Worm (Caenorhabditis elegans) whole organism, L4 larva: Measurements from ENCODE around the gene nono-1.

Source experiments
- F10B5.3 ChIP-seq: sonication (generic microtip); optimal IDR thresholded peaks from 2 replicates; lab custom pipeline; 2016; ENCODE audit warnings: mild to moderate bottlenecking, missing genetic modification characterization, missing compliant biosample characterization
- F49E8.2 ChIP-seq: sonication (generic microtip); optimal IDR thresholded peaks from 2 replicates; lab custom pipeline; 2016; ENCODE audit warnings: missing compliant biosample characterization, mild to moderate bottlenecking, missing genetic modification characterization, borderline replicate concordance
- Y5F2A.4 ChIP-seq: fragments of 200-800 bp; sonication (Bioruptor generic); optimal IDR thresholded peaks from 2 replicates; lab custom pipeline; 2018; ENCODE audit warnings: mild to moderate bottlenecking, missing genetic modification characterization, missing compliant biosample characterization
- Y75B8A.6 ChIP-seq: fragments of 200-800 bp; sonication (Bioruptor generic); IDR thresholded peaks from 2 replicates; pipeline ENCODE4 v1.3.6; 2022; ENCODE audit warnings: missing genetic modification reagents, missing genetic modification characterization, missing compliant biosample characterization
- ZK337.2 ChIP-seq: fragments of 200-800 bp; sonication (Bioruptor generic); IDR thresholded peaks from 2 replicates; pipeline ENCODE4 v1.3.6; 2022; ENCODE audit warnings: missing genetic modification reagents, missing genetic modification characterization, missing compliant biosample characterization
- ZK546.5 ChIP-seq, 2 experiments: sonication (generic microtip); optimal IDR thresholded peaks; 2 replicates each; lab custom pipeline; 2017; ENCODE audit warnings: missing biosample characterization in 2 of 2, missing genetic modification characterization in 2 of 2
- arid-1 ChIP-seq: fragments of 200-800 bp; sonication (Bioruptor generic); conservative IDR thresholded peaks from 2 replicates; pipeline ENCODE4 v1.3.6; 2022; ENCODE audit warnings: missing genetic modification reagents, missing genetic modification characterization, missing compliant biosample characterization
- ceh-20 ChIP-seq: fragments of 200-800 bp; sonication (Bioruptor generic); IDR thresholded peaks from 2 replicates; pipeline ENCODE4 v1.3.6; 2022; ENCODE audit warnings: missing genetic modification reagents, missing genetic modification characterization, missing compliant biosample characterization
- ceh-32 ChIP-seq: sonication (generic microtip); optimal IDR thresholded peaks from 2 replicates; lab custom pipeline; 2016; ENCODE audit warnings: mild to moderate bottlenecking, missing genetic modification characterization, missing compliant biosample characterization; ENCODE audit not compliant: poor library complexity
- daf-16 ChIP-seq, 3 experiments: sonication (generic microtip); optimal IDR thresholded peaks; 2 replicates each; lab custom pipeline; 2016 to 2017; ENCODE audit warnings: missing genetic modification characterization in 3 of 3, missing genetic modification reagents in 3 of 3, mild to moderate bottlenecking in 2 of 3, missing compliant biosample characterization in 2 of 3, missing biosample characterization in 1 of 3, moderate library complexity in 1 of 3
- daf-8 ChIP-seq: fragments of 200-800 bp; sonication (Bioruptor generic); IDR thresholded peaks from 2 replicates; pipeline ENCODE4 v1.3.6; 2022; ENCODE audit warnings: missing genetic modification characterization, missing compliant biosample characterization
- dmd-6 ChIP-seq: fragments of 200-800 bp; sonication (Bioruptor generic); IDR thresholded peaks from 2 replicates; pipeline ENCODE4 v1.3.6; 2022; ENCODE audit warnings: missing genetic modification reagents, missing genetic modification characterization, missing compliant biosample characterization
- dve-1 ChIP-seq: sonication (generic microtip); optimal IDR thresholded peaks from 2 replicates; lab custom pipeline; 2017; ENCODE audit warnings: antibody characterized with exemption, mild to moderate bottlenecking, missing genetic modification characterization, missing compliant biosample characterization; ENCODE audit not compliant: insufficient read depth
- egl-27 ChIP-seq: sonication (generic microtip); optimal IDR thresholded peaks from 3 replicates; lab custom pipeline; 2017; ENCODE audit warnings: missing biosample characterization, missing genetic modification reagents, missing genetic modification characterization
- egl-43 ChIP-seq: fragments of 200-800 bp; sonication (Bioruptor generic); IDR thresholded peaks from 2 replicates; pipeline ENCODE4 v1.3.6; 2022; ENCODE audit warnings: missing genetic modification reagents, missing genetic modification characterization, missing compliant biosample characterization
- fkh-10 ChIP-seq: fragments of 150-350 bp; optimal IDR thresholded peaks from 2 replicates; lab custom pipeline; 2014; ENCODE audit warnings: missing biosample characterization, missing genetic modification reagents, missing genetic modification characterization
- hlh-11 ChIP-seq: fragments of 200-800 bp; sonication (Bioruptor generic); optimal IDR thresholded peaks from 2 replicates; lab custom pipeline; 2018; ENCODE audit warnings: mild to moderate bottlenecking, missing genetic modification characterization, missing compliant biosample characterization
- hlh-30 ChIP-seq: sonication (generic microtip); optimal IDR thresholded peaks from 2 replicates; lab custom pipeline; 2017; ENCODE audit warnings: antibody characterized with exemption, mild to moderate bottlenecking, missing genetic modification characterization, missing compliant biosample characterization; ENCODE audit not compliant: insufficient read depth
- lsy-2 ChIP-seq, 2 experiments: fragments of 150-350 bp in 1 of 2; sonication (generic microtip) in 1 of 2; optimal IDR thresholded peaks; 2 replicates each; lab custom pipeline; 2014 to 2017; ENCODE audit warnings: missing biosample characterization in 2 of 2, missing genetic modification characterization in 2 of 2
- mdt-29 ChIP-seq: fragments of 200-800 bp; sonication (Bioruptor generic); IDR thresholded peaks from 2 replicates; pipeline ENCODE4 v1.3.6; 2022; ENCODE audit warnings: missing genetic modification reagents, missing genetic modification characterization, missing compliant biosample characterization
- mxl-3 ChIP-seq: fragments of 200-800 bp; sonication (Bioruptor generic); optimal IDR thresholded peaks from 2 replicates; lab custom pipeline; 2018; ENCODE audit warnings: mild to moderate bottlenecking, missing genetic modification characterization, missing compliant biosample characterization
- nhr-102 ChIP-seq: sonication (generic microtip); optimal IDR thresholded peaks from 2 replicates; lab custom pipeline; 2016; ENCODE audit warnings: mild to moderate bottlenecking, missing genetic modification characterization, moderate library complexity, missing compliant biosample characterization
- nhr-25 ChIP-seq: sonication (generic microtip); optimal IDR thresholded peaks from 2 replicates; lab custom pipeline; 2017; ENCODE audit warnings: missing genetic modification characterization, mild to moderate bottlenecking, missing compliant biosample characterization, antibody characterized with exemption, moderate library complexity, borderline replicate concordance; ENCODE audit not compliant: insufficient read depth
- nhr-28 ChIP-seq: fragments of 150-350 bp; optimal IDR thresholded peaks from 2 replicates; lab custom pipeline; 2014; ENCODE audit warnings: missing biosample characterization, missing genetic modification characterization
- nhr-76 ChIP-seq: fragments of 150-350 bp; optimal IDR thresholded peaks from 2 replicates; lab custom pipeline; 2014; ENCODE audit warnings: missing biosample characterization, missing genetic modification characterization
- pha-4 ChIP-seq, 2 experiments: fragments of 150-350 bp in 1 of 2; fragments of 200-800 bp in 1 of 2; sonication (Bioruptor generic) in 1 of 2; IDR thresholded peaks in 1 of 2; optimal IDR thresholded peaks in 1 of 2; 2 replicates each; pipeline versions ENCODE4 v1.3.6 to Lab custom; 2014 to 2022; ENCODE audit warnings: missing genetic modification characterization in 2 of 2, missing genetic modification reagents in 2 of 2, missing biosample characterization in 1 of 2, missing compliant biosample characterization in 1 of 2
- pqm-1 ChIP-seq: sonication (generic microtip); optimal IDR thresholded peaks from 2 replicates; lab custom pipeline; 2017; ENCODE audit warnings: missing biosample characterization, missing genetic modification characterization
- rbr-2 ChIP-seq: sonication (generic microtip); optimal IDR thresholded peaks from 2 replicates; lab custom pipeline; 2016; ENCODE audit warnings: missing genotype, missing genetic modification characterization, missing compliant biosample characterization
- saeg-2 ChIP-seq: fragments of 200-800 bp; sonication (Bioruptor generic); IDR thresholded peaks from 2 replicates; pipeline ENCODE4 v1.3.6; 2022; ENCODE audit warnings: missing genetic modification reagents, missing genetic modification characterization, missing compliant biosample characterization
- unc-62 ChIP-seq, 3 experiments: fragments of 150-350 bp in 1 of 3; sonication (generic microtip); optimal IDR thresholded peaks in 2 of 3; peaks in 1 of 3; 1 replicate in 1 of 3; 2 replicates in 2 of 3; lab custom pipeline; 2014 to 2017; ENCODE audit warnings: missing biosample characterization in 3 of 3, missing genetic modification characterization in 3 of 3, missing genetic modification reagents in 3 of 3, missing genotype in 1 of 3
- zip-11 ChIP-seq: fragments of 200-800 bp; sonication (Bioruptor generic); IDR thresholded peaks from 2 replicates; pipeline ENCODE4 v1.3.6; 2022; ENCODE audit warnings: missing genetic modification characterization, missing compliant biosample characterization
- ztf-7 ChIP-seq: fragments of 150-350 bp; optimal IDR thresholded peaks from 2 replicates; lab custom pipeline; 2014; ENCODE audit warnings: missing biosample characterization, missing genetic modification characterization

The nono-1 gene

ce11 chrIII:5965839-5966463 is 7.9 kb upstream of the nono-1 start, which contains the start of gene dct-6:
Gene dct-6 (plus strand): TSS chrIII:5966413.
- peak; percentile 61 for TF ChIP-seq nhr-28
- peak in 1 of 2 experiments; percentile 51 for TF ChIP-seq unc-62 (GFP tag; optimal IDR thresholded peaks at IDR 0.05 in 1 of 2; lab: Kevin White, UChicago)
- TF ChIP-seq unc-62 (tag; optimal IDR thresholded peaks at IDR 0.05; lab: Kevin White, UChicago), result no peak
- TF ChIP-seq ZK546.5 (tag; optimal IDR thresholded peaks at IDR 0.05; lab: Kevin White, UChicago), result no peak
- TF ChIP-seq daf-16 (GFP tag; optimal IDR thresholded peaks at IDR 0.05; lab: Kevin White, UChicago), result no peak
- TF ChIP-seq daf-16 (tag; optimal IDR thresholded peaks at IDR 0.05; lab: Kevin White, UChicago), result peak; percentile 96
- peak; percentile 16 for TF ChIP-seq hlh-11 (tag; lab: Kevin White, UChicago)
- peak; percentile 79 for TF ChIP-seq pqm-1 (tag; lab: Kevin White, UChicago)
- no peak for TF ChIP-seq F10B5.3 (tag; lab: Kevin White, UChicago)
- TF ChIP-seq dmd-6 (GFP tag; lab: Robert Waterston, UW), result peak; percentile 23; the same call in 1 of the 2 replicates
- TF ChIP-seq dve-1 (tag; lab: Kevin White, UChicago), result peak; percentile 4
- TF ChIP-seq Y75B8A.6 (GFP tag; lab: Robert Waterston, UW), result no peak

- TF ChIP-seq unc-62 (GFP tag; optimal IDR thresholded peaks at IDR 0.05 in 1 of 2; lab: Kevin White, UChicago) (peak in 1 of 2 experiments; percentile 10), unc-62 (tag; optimal IDR thresholded peaks at IDR 0.05; lab: Kevin White, UChicago) (no peak), F10B5.3 (tag; lab: Kevin White, UChicago) (no peak)
Measured at ce11 chrIII:5965368-5965767, 7.3 kb upstream of the nono-1 start.

- no peak for TF ChIP-seq ztf-7 (tag; lab: Kevin White, UChicago)
- no peak for TF ChIP-seq nhr-76 (tag; lab: Kevin White, UChicago)
- peak; percentile 70 for TF ChIP-seq pqm-1 (tag; lab: Kevin White, UChicago)
- TF ChIP-seq egl-27 (tag; lab: Kevin White, UChicago), result no peak
- no peak for TF ChIP-seq lsy-2 (tag; optimal IDR thresholded peaks at IDR 0.05; lab: Kevin White, UChicago)
- no peak for TF ChIP-seq egl-43 (GFP tag; lab: Robert Waterston, UW)
- TF ChIP-seq daf-8 (GFP tag; lab: Robert Waterston, UW), result no peak
- peak; percentile 48 for TF ChIP-seq hlh-11 (tag; lab: Kevin White, UChicago)
- no peak for TF ChIP-seq ZK337.2 (GFP tag; lab: Robert Waterston, UW)
- TF ChIP-seq hlh-30 (tag; lab: Kevin White, UChicago), result peak; percentile 7
- TF ChIP-seq zip-11, result no peak
- TF ChIP-seq nhr-28, result peak; percentile 40
- TF ChIP-seq rbr-2 (tag; lab: Kevin White, UChicago), result no peak
- no peak for TF ChIP-seq nhr-102 (tag; lab: Kevin White, UChicago)
- TF ChIP-seq ceh-32 (tag; lab: Kevin White, UChicago), result no peak
- TF ChIP-seq unc-62 (GFP tag; optimal IDR thresholded peaks at IDR 0.05 in 1 of 2; lab: Kevin White, UChicago), result peak in 1 of 2 experiments; percentile 63
- no peak for TF ChIP-seq unc-62 (tag; optimal IDR thresholded peaks at IDR 0.05; lab: Kevin White, UChicago)
- no peak for TF ChIP-seq Y5F2A.4
- TF ChIP-seq ceh-20, result no peak
- peak; percentile 41; the same call in 1 of the 2 replicates for TF ChIP-seq dmd-6 (GFP tag; lab: Robert Waterston, UW)
- no peak for TF ChIP-seq pha-4 (GFP tag; IDR thresholded peaks at IDR 0.05; lab: Robert Waterston, UW)
- TF ChIP-seq pha-4 (tag; optimal IDR thresholded peaks at IDR 0.05; lab: Kevin White, UChicago), result no peak
- TF ChIP-seq mxl-3 (GFP tag; lab: Kevin White, UChicago), result peak; percentile 76
- TF ChIP-seq saeg-2, result no peak
- no peak for TF ChIP-seq nhr-25 (tag; lab: Kevin White, UChicago)
- no peak for TF ChIP-seq mdt-29 (GFP tag; lab: Robert Waterston, UW)
- TF ChIP-seq F49E8.2, result no peak
- TF ChIP-seq fkh-10, result no peak
- TF ChIP-seq arid-1, result no peak
Measured at ce11 chrIII:5964058-5964632, 6.1 kb upstream of the nono-1 start.
